Fruit fly (Drosophila melanogaster): ENCODE data around the gene SelT.

Gene SelT

dm6 chr2L:5007256-5007655, 3.5 kb upstream of the SelT start:
- peak; percentile 9 for TF ChIP-seq esn (GFP tag; optimal IDR thresholded peaks at IDR 0.05)
- no peak for TF ChIP-seq Hr39 (GFP tag; optimal IDR thresholded peaks at IDR 0.05)
- no peak for TF ChIP-seq CG9139 (GFP tag; optimal IDR thresholded peaks at IDR 0.05)
- no peak for TF ChIP-seq topi (GFP tag; optimal IDR thresholded peaks at IDR 0.05)
- no peak for TF ChIP-seq spab (GFP tag; optimal IDR thresholded peaks at IDR 0.05)
- TF ChIP-seq lz (GFP tag; optimal IDR thresholded peaks at IDR 0.05) = no peak
- no peak for TF ChIP-seq acj6 (GFP tag; optimal IDR thresholded peaks at IDR 0.05)
- TF ChIP-seq CG3032 (tag; optimal IDR thresholded peaks at IDR 0.05) = no peak
- TF ChIP-seq vri (GFP tag; optimal IDR thresholded peaks at IDR 0.05) = peak; percentile 52
- TF ChIP-seq CG8119 (GFP tag; IDR thresholded peaks at IDR 0.05) = no peak
- TF ChIP-seq Ets21C (GFP tag; optimal IDR thresholded peaks at IDR 0.05) = no peak
- no peak for TF ChIP-seq CG6854 (GFP tag; optimal IDR thresholded peaks at IDR 0.05)
- no peak for TF ChIP-seq CG11294 (GFP tag; IDR thresholded peaks at IDR 0.05)
- no peak for TF ChIP-seq CG6808 (GFP tag; optimal IDR thresholded peaks at IDR 0.05)
- no peak for TF ChIP-seq salr (GFP tag; optimal IDR thresholded peaks at IDR 0.05)
- no peak for TF ChIP-seq CG10631 (GFP tag; optimal IDR thresholded peaks at IDR 0.05)
- no peak for TF ChIP-seq Sox102F (GFP tag; optimal IDR thresholded peaks at IDR 0.05)
- no peak for TF ChIP-seq cyc (GFP tag; optimal IDR thresholded peaks at IDR 0.05)
- no peak for TF ChIP-seq Smox (GFP tag; optimal IDR thresholded peaks at IDR 0.05)
- TF ChIP-seq pdm3 (GFP tag; optimal IDR thresholded peaks at IDR 0.05) = peak; percentile 24
- TF ChIP-seq Lpt (GFP tag; optimal IDR thresholded peaks at IDR 0.05) = no peak
- TF ChIP-seq Eip75B (GFP tag; optimal IDR thresholded peaks at IDR 0.05) = no peak
- peak; percentile 69 for TF ChIP-seq Eip78C (GFP tag)
- no peak for TF ChIP-seq CG16779 (tag; optimal IDR thresholded peaks at IDR 0.05)
- TF ChIP-seq CG10669 (GFP tag; optimal IDR thresholded peaks at IDR 0.05) = no peak
- no peak for TF ChIP-seq CG8319 (GFP tag; optimal IDR thresholded peaks at IDR 0.05)
- TF ChIP-seq Gug (GFP tag; IDR thresholded peaks at IDR 0.05) = no peak
- TF ChIP-seq fd59A (GFP tag; optimal IDR thresholded peaks at IDR 0.05) = no peak
- no peak for TF ChIP-seq fd85E (GFP tag; optimal IDR thresholded peaks at IDR 0.05)
- no peak for TF ChIP-seq achi (GFP tag; optimal IDR thresholded peaks at IDR 0.05)
- 0 out of 2 replicates have a peak, but pooled peaks have one; percentile 15 for TF ChIP-seq CG15336 (GFP tag; IDR thresholded peaks at IDR 0.05)
- no peak for TF ChIP-seq CG1621 (tag; optimal IDR thresholded peaks at IDR 0.05)
- TF ChIP-seq Blimp-1 (GFP tag; optimal IDR thresholded peaks at IDR 0.05) = no peak
- TF ChIP-seq CG8632 (GFP tag; optimal IDR thresholded peaks at IDR 0.05) = no peak
- no peak for TF ChIP-seq CG7368 (GFP tag; optimal IDR thresholded peaks at IDR 0.05)
- no peak for TF ChIP-seq Sox14 (GFP tag; optimal IDR thresholded peaks at IDR 0.05)
- no peak for TF ChIP-seq Sox15 (GFP tag; optimal IDR thresholded peaks at IDR 0.05)
- TF ChIP-seq eg (GFP tag; IDR thresholded peaks at IDR 0.05) = 0 out of 3 replicates have a peak, but pooled peaks have one; percentile 11
- TF ChIP-seq ss (GFP tag; optimal IDR thresholded peaks at IDR 0.05) = no peak
- no peak for TF ChIP-seq dsx (GFP tag; optimal IDR thresholded peaks at IDR 0.05; ENCODE audit: poor library complexity, severe bottlenecking)
- peak; percentile 9 for TF ChIP-seq OdsH (GFP tag; optimal IDR thresholded peaks at IDR 0.05)
- no peak for TF ChIP-seq CG4318 (GFP tag; optimal IDR thresholded peaks at IDR 0.05)
- no peak for TF ChIP-seq CG34406 (GFP tag; optimal IDR thresholded peaks at IDR 0.05)
- peak; percentile 8 for TF ChIP-seq fkh (GFP tag; optimal IDR thresholded peaks at IDR 0.05)
- no peak for TF ChIP-seq CG11762 (GFP tag; optimal IDR thresholded peaks at IDR 0.05; ENCODE audit: insufficient read depth)
- TF ChIP-seq Ets96B (tag; optimal IDR thresholded peaks at IDR 0.05) = no peak
- peak; percentile 16 for TF ChIP-seq CG3919 (GFP tag; optimal IDR thresholded peaks at IDR 0.05)
- no peak for TF ChIP-seq CG6276 (GFP tag; optimal IDR thresholded peaks at IDR 0.05)
- no peak for TF ChIP-seq svp (GFP tag)
- TF ChIP-seq CG11902 (GFP tag; optimal IDR thresholded peaks at IDR 0.05) = no peak
- TF ChIP-seq Met (GFP tag; optimal IDR thresholded peaks at IDR 0.05) = no peak
- TF ChIP-seq CG32006 (GFP tag; optimal IDR thresholded peaks at IDR 0.05) = peak; percentile 7
- TF ChIP-seq Eip93F (GFP tag; optimal IDR thresholded peaks at IDR 0.05) = no peak

Measured in whole organism, prepupa.